Fruit fly (Drosophila melanogaster) whole organism, embryonic: Measurements from ENCODE around the gene CG4218.

Experiments used
- Asciz ChIP-seq: fragments of 200-800 bp; sonication (Bioruptor generic); optimal IDR thresholded peaks from 2 replicates; lab custom pipeline; 2017; ENCODE audit warnings: missing biosample characterization, mild to moderate bottlenecking, missing genetic modification characterization, missing genetic modification reagents
- CG10147 ChIP-seq: fragments of 200-800 bp; sonication (Bioruptor generic); optimal IDR thresholded peaks from 2 replicates; lab custom pipeline; 2019; ENCODE audit warnings: missing biosample characterization, mild to moderate bottlenecking, missing genetic modification characterization, moderate library complexity
- CG10543 ChIP-seq: fragments of 200-800 bp; sonication (Bioruptor generic); optimal IDR thresholded peaks from 3 replicates; lab custom pipeline; 2017; ENCODE audit warnings: missing biosample characterization, mild to moderate bottlenecking, missing genetic modification characterization, moderate library complexity
- CG11085 ChIP-seq: fragments of 200-800 bp; sonication (Bioruptor generic); IDR thresholded peaks from 2 replicates; pipeline ENCODE4 v1.3.6; 2022; ENCODE audit warnings: missing biosample characterization, missing genetic modification characterization
- CG11456 ChIP-seq: fragments of 200-800 bp; sonication (Bioruptor generic); IDR thresholded peaks from 3 replicates; pipeline ENCODE4 v1.3.6; 2022; ENCODE audit warnings: missing biosample characterization, missing genetic modification characterization
- CG12219 ChIP-seq: fragments of 200-800 bp; sonication (Bioruptor generic); optimal IDR thresholded peaks from 3 replicates; lab custom pipeline; 2018; ENCODE audit warnings: missing biosample characterization, mild to moderate bottlenecking, missing genetic modification characterization
- CG12744 ChIP-seq: fragments of 200-800 bp; sonication (Bioruptor generic); optimal IDR thresholded peaks from 2 replicates; lab custom pipeline; 2016; ENCODE audit warnings: missing biosample characterization, missing genetic modification characterization
- CG12942 ChIP-seq: fragments of 200-800 bp; sonication (Bioruptor generic); optimal IDR thresholded peaks from 3 replicates; lab custom pipeline; 2016; ENCODE audit warnings: missing biosample characterization, missing genetic modification characterization
- CG15011 ChIP-seq: fragments of 200-800 bp; sonication (Bioruptor generic); optimal IDR thresholded peaks from 3 replicates; lab custom pipeline; 2018; ENCODE audit warnings: missing biosample characterization, mild to moderate bottlenecking, missing genetic modification characterization
- CG15696 ChIP-seq: fragments of 200-800 bp; sonication (Bioruptor generic); optimal IDR thresholded peaks from 2 replicates; lab custom pipeline; 2019; ENCODE audit warnings: missing biosample characterization, mild to moderate bottlenecking, missing genetic modification characterization, moderate library complexity
- CG17802 ChIP-seq: fragments of 200-800 bp; sonication (Bioruptor generic); optimal IDR thresholded peaks from 2 replicates; lab custom pipeline; 2018; ENCODE audit warnings: missing biosample characterization, mild to moderate bottlenecking, missing genetic modification characterization, moderate library complexity
- CG1792 ChIP-seq: fragments of 200-800 bp; sonication (Bioruptor generic); optimal IDR thresholded peaks from 2 replicates; lab custom pipeline; 2016; ENCODE audit warnings: missing biosample characterization, missing genetic modification characterization
- CG1832 ChIP-seq: fragments of 200-800 bp; sonication (Bioruptor generic); optimal IDR thresholded peaks from 2 replicates; lab custom pipeline; 2017; ENCODE audit warnings: missing biosample characterization, mild to moderate bottlenecking, missing genetic modification characterization, inconsistent platforms
- CG3407 ChIP-seq: fragments of 200-800 bp; sonication (Bioruptor generic); optimal IDR thresholded peaks from 2 replicates; lab custom pipeline; 2018; ENCODE audit warnings: missing biosample characterization, mild to moderate bottlenecking, missing genetic modification characterization
- CG3847 ChIP-seq: fragments of 200-800 bp; sonication (Bioruptor generic); IDR thresholded peaks from 2 replicates; pipeline ENCODE4 v1.3.6; 2022; ENCODE audit warnings: missing biosample characterization, missing genetic modification characterization
- CG4707 ChIP-seq: fragments of 200-800 bp; sonication (Bioruptor generic); optimal IDR thresholded peaks from 2 replicates; lab custom pipeline; 2018; ENCODE audit warnings: missing biosample characterization, mild to moderate bottlenecking, missing genetic modification characterization, moderate library complexity
- CG6854 ChIP-seq: fragments of 200-800 bp; sonication (Bioruptor generic); optimal IDR thresholded peaks from 3 replicates; lab custom pipeline; 2017; ENCODE audit warnings: missing biosample characterization, mild to moderate bottlenecking, missing genetic modification characterization
- CG7271 ChIP-seq: fragments of 200-800 bp; sonication (Bioruptor generic); optimal IDR thresholded peaks from 2 replicates; lab custom pipeline; 2018; ENCODE audit warnings: missing biosample characterization, mild to moderate bottlenecking, missing genetic modification characterization, moderate library complexity
- CG7987 ChIP-seq: fragments of 200-800 bp; sonication (Bioruptor generic); optimal IDR thresholded peaks from 2 replicates; lab custom pipeline; 2018; ENCODE audit warnings: missing biosample characterization, mild to moderate bottlenecking, missing genetic modification characterization, moderate library complexity
- CHES-1-like ChIP-seq: fragments of 200-800 bp; sonication (Bioruptor generic); optimal IDR thresholded peaks from 2 replicates; lab custom pipeline; 2016; ENCODE audit warnings: missing biosample characterization, missing genetic modification characterization
- Doc3 ChIP-seq: fragments of 200-800 bp; sonication (Bioruptor generic); IDR thresholded peaks from 3 replicates; pipeline ENCODE4 v1.3.6; 2022; ENCODE audit warnings: missing biosample characterization, missing genetic modification characterization; ENCODE audit not compliant: partially characterized antibody
- Dref ChIP-seq: fragments of 200-800 bp; sonication (Bioruptor generic); IDR thresholded peaks from 2 replicates; pipeline ENCODE4 v1.3.6; 2022; ENCODE audit warnings: missing biosample characterization, missing genetic modification characterization
- Elba2 ChIP-seq: fragments of 200-800 bp; sonication (Bioruptor generic); optimal IDR thresholded peaks from 3 replicates; lab custom pipeline; 2016; ENCODE audit warnings: missing biosample characterization, missing genetic modification characterization
- Fer2 ChIP-seq: fragments of 200-800 bp; sonication (Bioruptor generic); optimal IDR thresholded peaks from 2 replicates; lab custom pipeline; 2018; ENCODE audit warnings: missing biosample characterization, mild to moderate bottlenecking, missing genetic modification characterization, moderate library complexity
- HHEX ChIP-seq: fragments of 200-800 bp; sonication (Bioruptor generic); optimal IDR thresholded peaks from 3 replicates; lab custom pipeline; 2017; ENCODE audit warnings: missing biosample characterization, mild to moderate bottlenecking, missing genetic modification characterization, missing genetic modification reagents
- HmgD ChIP-seq: fragments of 200-800 bp; sonication (Bioruptor generic); optimal IDR thresholded peaks from 3 replicates; lab custom pipeline; 2016; ENCODE audit warnings: missing biosample characterization, missing genetic modification characterization
- Hsf ChIP-seq: fragments of 200-800 bp; sonication (Bioruptor generic); optimal IDR thresholded peaks from 3 replicates; lab custom pipeline; 2016; ENCODE audit warnings: missing biosample characterization, missing genetic modification characterization
- Lim3 ChIP-seq: fragments of 200-800 bp; sonication (Bioruptor generic); IDR thresholded peaks from 2 replicates; pipeline ENCODE4 v1.3.6; 2022; ENCODE audit warnings: missing biosample characterization, missing genetic modification characterization
- MTF-1 ChIP-seq: fragments of 200-800 bp; sonication (Bioruptor generic); optimal IDR thresholded peaks from 2 replicates; lab custom pipeline; 2018; ENCODE audit warnings: missing biosample characterization, mild to moderate bottlenecking, missing genetic modification characterization, borderline replicate concordance
- NC2β ChIP-seq: fragments of 200-800 bp; sonication (Bioruptor generic); optimal IDR thresholded peaks from 2 replicates; lab custom pipeline; 2016; ENCODE audit warnings: missing biosample characterization, missing genetic modification characterization
- NK7.1 ChIP-seq: fragments of 200-800 bp; sonication (Bioruptor generic); optimal IDR thresholded peaks from 3 replicates; lab custom pipeline; 2016; ENCODE audit warnings: missing biosample characterization, missing genetic modification characterization
- Optix ChIP-seq: fragments of 200-800 bp; sonication (Bioruptor generic); IDR thresholded peaks from 3 replicates; pipeline ENCODE4 v1.3.6; 2022; ENCODE audit warnings: missing biosample characterization, missing genetic modification characterization
- Taf1 ChIP-seq: fragments of 200-800 bp; sonication (Bioruptor generic); IDR thresholded peaks from 2 replicates; pipeline ENCODE4 v1.3.6; 2022; ENCODE audit warnings: missing biosample characterization, missing genetic modification characterization
- Vsx1 ChIP-seq: fragments of 200-800 bp; sonication (Bioruptor generic); optimal IDR thresholded peaks from 2 replicates; lab custom pipeline; 2017; ENCODE audit warnings: missing biosample characterization, mild to moderate bottlenecking, missing genetic modification characterization, missing genetic modification reagents
- aop ChIP-seq: fragments of 200-800 bp; sonication (Bioruptor generic); IDR thresholded peaks from 2 replicates; pipeline ENCODE4 v1.3.6; 2022; ENCODE audit warnings: missing biosample characterization, missing genetic modification characterization
- bsh ChIP-seq, 2 experiments: fragments of 200-800 bp; sonication (Bioruptor generic); optimal IDR thresholded peaks; 2 replicates each; lab custom pipeline; 2017 to 2018; ENCODE audit warnings: mild to moderate bottlenecking in 2 of 2, missing biosample characterization in 2 of 2, missing genetic modification characterization in 2 of 2, moderate library complexity in 1 of 2
- chinmo ChIP-seq: fragments of 200-800 bp; sonication (Bioruptor generic); IDR thresholded peaks from 4 replicates; pipeline ENCODE4 v1.3.6; 2022; ENCODE audit warnings: missing biosample characterization, missing genetic modification characterization; ENCODE audit not compliant: partially characterized antibody
- dmrt11E ChIP-seq: fragments of 200-800 bp; sonication (Bioruptor generic); optimal IDR thresholded peaks from 3 replicates; lab custom pipeline; 2018; ENCODE audit warnings: missing biosample characterization, mild to moderate bottlenecking, missing genetic modification characterization, moderate library complexity
- dmrt99B ChIP-seq: fragments of 200-800 bp; sonication (Bioruptor generic); optimal IDR thresholded peaks from 2 replicates; lab custom pipeline; 2018; ENCODE audit warnings: missing biosample characterization, mild to moderate bottlenecking, missing genetic modification characterization, moderate library complexity
- dpn ChIP-seq, 2 experiments: fragments of 200-800 bp; sonication (Bioruptor generic); optimal IDR thresholded peaks; 3 replicates each; lab custom pipeline; 2016; ENCODE audit warnings: missing biosample characterization in 2 of 2, missing genetic modification characterization in 2 of 2
- fd3F ChIP-seq: fragments of 200-800 bp; sonication (Bioruptor generic); optimal IDR thresholded peaks from 2 replicates; lab custom pipeline; 2018; ENCODE audit warnings: missing biosample characterization, mild to moderate bottlenecking, missing genetic modification characterization, moderate library complexity
- hb ChIP-seq: fragments of 200-800 bp; sonication (Bioruptor generic); IDR thresholded peaks from 3 replicates; pipeline ENCODE4 v1.3.6; 2022; ENCODE audit warnings: missing biosample characterization, missing genetic modification characterization; ENCODE audit not compliant: partially characterized antibody
- kay ChIP-seq: fragments of 200-800 bp; sonication (Bioruptor generic); optimal IDR thresholded peaks from 2 replicates; lab custom pipeline; 2016; ENCODE audit warnings: missing biosample characterization, missing genetic modification characterization
- kni ChIP-seq: fragments of 200-800 bp; sonication (Bioruptor generic); optimal IDR thresholded peaks from 3 replicates; lab custom pipeline; 2017; ENCODE audit warnings: mild to moderate bottlenecking, missing biosample characterization, missing genetic modification reagents, missing genetic modification characterization
- lbe ChIP-seq: fragments of 200-800 bp; sonication (Bioruptor generic); optimal IDR thresholded peaks from 2 replicates; lab custom pipeline; 2016; ENCODE audit warnings: missing biosample characterization, mild to moderate bottlenecking, missing genetic modification characterization
- lilli ChIP-seq: fragments of 200-800 bp; sonication (Bioruptor generic); optimal IDR thresholded peaks from 3 replicates; lab custom pipeline; 2016; ENCODE audit warnings: missing biosample characterization, missing genetic modification characterization
- salm ChIP-seq: fragments of 200-800 bp; sonication (Bioruptor generic); optimal IDR thresholded peaks from 2 replicates; lab custom pipeline; 2018; ENCODE audit warnings: missing biosample characterization, mild to moderate bottlenecking, missing genetic modification characterization
- tup ChIP-seq: fragments of 200-800 bp; sonication (Bioruptor generic); optimal IDR thresholded peaks from 2 replicates; lab custom pipeline; 2016; ENCODE audit warnings: missing biosample characterization, mild to moderate bottlenecking, missing genetic modification characterization, moderate library complexity
- zf30C ChIP-seq: fragments of 200-800 bp; sonication (Bioruptor generic); optimal IDR thresholded peaks from 3 replicates; lab custom pipeline; 2018; ENCODE audit warnings: missing biosample characterization, mild to moderate bottlenecking, missing genetic modification characterization

CG4218 gene

DNA sequence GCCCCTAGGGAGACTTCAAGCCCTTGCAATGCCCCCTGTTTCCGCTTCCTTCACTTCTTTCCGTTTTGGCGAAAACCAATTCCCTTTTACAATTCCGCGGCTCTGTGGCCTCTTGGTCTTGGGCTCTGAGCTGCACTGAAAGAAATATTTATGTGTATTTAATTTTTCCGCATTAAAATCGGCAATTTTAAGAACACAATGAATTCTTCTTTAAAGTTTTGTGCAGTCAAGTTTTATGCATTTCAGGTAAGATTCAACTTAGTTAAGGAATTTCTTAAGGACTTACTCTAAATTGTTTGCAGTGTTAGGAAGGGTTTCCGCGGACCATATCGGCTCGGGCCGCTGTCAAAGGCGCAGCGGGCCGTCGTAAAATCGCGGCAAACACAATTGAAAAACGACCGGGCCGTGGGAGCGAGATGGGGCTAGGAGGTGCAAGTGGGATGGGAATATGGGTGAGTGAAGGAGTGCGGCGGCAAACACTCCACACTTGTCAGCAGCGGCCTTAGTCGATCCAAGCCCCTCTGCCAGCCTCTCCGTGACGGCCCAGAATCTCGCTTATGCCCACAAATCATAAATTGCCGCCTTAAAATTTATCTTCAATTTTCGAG, 3.3 kb upstream of the CG4218 start (continued):
- TF ChIP-seq CG3407 (peak; percentile 59), CG10543 (GFP tag; lab: Kevin White, UChicago) (no peak), dpn (GFP tag; optimal IDR thresholded peaks at IDR 0.05; lab: Kevin White, UChicago) (peak; percentile 52 to 60), Asciz (GFP tag; lab: Kevin White, UChicago) (peak; percentile 22), lilli (peak; percentile 65), CG15696 (peak; percentile 74), Lim3 (no peak), CG17802 (tag; lab: Kevin White, UChicago) (peak; percentile 55), CG12219 (peak; percentile 63), Dref (GFP tag; lab: Robert Waterston, UW) (no peak), CG12744 (GFP tag; lab: Kevin White, UChicago) (peak; percentile 68), CG1792 (GFP tag; lab: Kevin White, UChicago) (no peak), kni (GFP tag; lab: Kevin White, UChicago) (no peak), Fer2 (tag; lab: Kevin White, UChicago) (peak; percentile 15), CG12942 (GFP tag; lab: Kevin White, UChicago) (peak; percentile 36), CG10147 (GFP tag; lab: Kevin White, UChicago) (peak; percentile 65), Optix (GFP tag; lab: Robert Waterston, UW) (no peak), CG3847 (GFP tag; lab: Robert Waterston, UW) (no peak), aop (GFP tag; lab: Robert Waterston, UW) (no peak), CG1832 (GFP tag; lab: Kevin White, UChicago) (peak; percentile 50), salm (tag; lab: Kevin White, UChicago) (no peak), NC2β (GFP tag; lab: Kevin White, UChicago) (peak; percentile 67), dmrt99B (peak; percentile 63), chinmo (GFP tag; lab: Robert Waterston, UW) (no peak), CG11085 (GFP tag; lab: Robert Waterston, UW) (no peak), CG6854 (GFP tag; lab: Kevin White, UChicago) (no peak), bsh (GFP tag; optimal IDR thresholded peaks at IDR 0.05; lab: Kevin White, UChicago) (peak; percentile 68 to 85), CG4707 (GFP tag; lab: Kevin White, UChicago) (peak; percentile 22), zf30C (peak; percentile 55), CG11456 (GFP tag; lab: Robert Waterston, UW) (no peak), CG7271 (tag; lab: Kevin White, UChicago) (peak; percentile 69), MTF-1 (peak; percentile 45), CG7987 (GFP tag; lab: Kevin White, UChicago) (peak; percentile 14), lbe (GFP tag; lab: Kevin White, UChicago) (peak; percentile 89), HHEX (peak; percentile 51), NK7.1 (GFP tag; lab: Kevin White, UChicago) (peak; percentile 45), kay (GFP tag; lab: Kevin White, UChicago) (no peak), HmgD (GFP tag; lab: Kevin White, UChicago) (peak; percentile 2), Vsx1 (GFP tag; lab: Kevin White, UChicago) (peak; percentile 48), fd3F (GFP tag; lab: Kevin White, UChicago) (no peak), CHES-1-like (GFP tag; lab: Kevin White, UChicago) (peak; percentile 52), Hsf (peak; percentile 53), Elba2 (GFP tag; lab: Kevin White, UChicago) (peak; percentile 43), dmrt11E (tag; lab: Kevin White, UChicago) (peak; percentile 87), Taf1 (GFP tag; lab: Robert Waterston, UW) (no peak), tup (GFP tag; lab: Kevin White, UChicago) (no peak), CG15011 (GFP tag; lab: Kevin White, UChicago) (peak; percentile 31), Doc3 (GFP tag; lab: Robert Waterston, UW) (no peak), hb (GFP tag; lab: Robert Waterston, UW) (no peak)
